Fruit fly (Drosophila melanogaster): Measurements from ENCODE around the gene kst.
A peak's percentile ranks its signal among the peaks of the same experiment; 100 is the strongest.

kst gene

DNA sequence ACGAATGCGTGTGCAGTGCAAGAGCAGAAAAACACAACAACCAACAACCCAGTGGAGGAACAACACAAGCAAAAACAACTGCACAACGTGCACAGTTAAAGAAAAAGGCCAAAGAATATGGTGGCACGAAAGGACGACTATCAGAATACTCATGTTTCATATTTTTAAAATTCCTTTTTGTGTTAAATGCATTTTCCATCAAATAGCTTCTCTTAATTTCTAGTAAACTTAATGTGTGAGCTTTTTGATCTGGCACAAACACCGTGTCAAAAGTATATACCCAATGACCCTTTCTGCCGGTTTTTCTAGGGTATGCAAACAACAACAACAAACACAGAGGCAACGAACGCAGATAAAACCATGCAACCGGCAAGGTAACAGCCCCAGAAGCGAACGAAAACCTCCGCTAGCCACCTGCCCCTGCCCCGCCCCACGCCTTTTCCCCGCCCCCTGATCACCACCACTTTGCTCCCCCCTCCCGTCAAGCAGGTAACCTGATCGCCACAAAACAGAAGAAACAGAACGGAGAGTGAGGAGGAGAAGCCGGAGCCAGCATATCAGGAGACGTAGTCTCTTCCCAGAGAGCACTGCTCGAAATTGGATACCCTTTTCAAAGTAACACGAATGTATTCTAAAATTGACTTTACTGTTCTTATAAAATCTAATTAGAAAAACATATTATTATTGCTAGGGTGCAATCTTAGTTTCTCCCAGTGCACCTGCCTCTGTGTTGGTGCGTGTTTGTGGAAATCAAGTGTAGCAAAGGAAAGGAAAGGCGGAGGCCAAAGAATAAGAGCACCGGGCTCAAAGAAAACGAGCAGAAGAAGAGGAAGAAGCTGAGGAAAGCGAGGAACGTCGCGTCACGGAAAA, 58.4 kb downstream of the kst start (continued):
- TF ChIP-seq otp (GFP tag; IDR thresholded peaks at IDR 0.05) (peak; percentile 98), CG10959 (GFP tag; IDR thresholded peaks at IDR 0.05) (peak; percentile 96), CG6765 (GFP tag; optimal IDR thresholded peaks at IDR 0.05) (no peak), CG7372 (GFP tag; IDR thresholded peaks at IDR 0.05) (peak; percentile 49), CG6813 (GFP tag; optimal IDR thresholded peaks at IDR 0.05) (peak; percentile 75), HmgZ (tag; optimal IDR thresholded peaks at IDR 0.05) (peak; percentile 6), Deaf1 (tag; optimal IDR thresholded peaks at IDR 0.05) (peak; percentile 4), CG30431 (GFP tag; optimal IDR thresholded peaks at IDR 0.05) (peak; percentile 97), CG4707 (GFP tag; optimal IDR thresholded peaks at IDR 0.05) (peak; percentile 86), jigr1 (GFP tag; IDR thresholded peaks at IDR 0.05) (peak; percentile 85), CG6175 (GFP tag; IDR thresholded peaks at IDR 0.05) (no peak), hbn (GFP tag; IDR thresholded peaks at IDR 0.05; ENCODE audit: partially characterized antibody) (no peak), Tbp (GFP tag; optimal IDR thresholded peaks at IDR 0.05) (no peak), cas (GFP tag; IDR thresholded peaks at IDR 0.05) (no peak), CG33213 (GFP tag; optimal IDR thresholded peaks at IDR 0.05) (peak; percentile 93), Hr78 (GFP tag; optimal IDR thresholded peaks at IDR 0.05) (peak in 1 of 2 experiments; percentile 84), Max (GFP tag; optimal IDR thresholded peaks at IDR 0.05) (peak; percentile 69), CG7786 (GFP tag; optimal IDR thresholded peaks at IDR 0.05) (peak; percentile 85), caup (GFP tag; optimal IDR thresholded peaks at IDR 0.05; ENCODE audit: severe bottlenecking) (peak; percentile 49), CG5180 (GFP tag; optimal IDR thresholded peaks at IDR 0.05) (peak; percentile 16), h (optimal IDR thresholded peaks at IDR 0.05) (no peak), crp (GFP tag; optimal IDR thresholded peaks at IDR 0.05) (peak; percentile 37 to 60), ATbp (GFP tag; optimal IDR thresholded peaks at IDR 0.05) (peak; percentile 89), Hsf (GFP tag; optimal IDR thresholded peaks at IDR 0.05) (peak; percentile 93), CG17912 (GFP tag; optimal IDR thresholded peaks at IDR 0.05) (no peak), Bteb2 (GFP tag; optimal IDR thresholded peaks at IDR 0.05) (peak; percentile 45), Chrac-16 (GFP tag; optimal IDR thresholded peaks at IDR 0.05) (peak; percentile 90), CG2116 (GFP tag; optimal IDR thresholded peaks at IDR 0.05) (peak; percentile 71), Dip2 (GFP tag; IDR thresholded peaks at IDR 0.05) (no peak), rib (GFP tag; IDR thresholded peaks at IDR 0.05) (0 out of 2 replicates have a peak, but pooled peaks have one; percentile 25), lilli (GFP tag; optimal IDR thresholded peaks at IDR 0.05) (peak; percentile 88), CG13287 (GFP tag; IDR thresholded peaks at IDR 0.05; ENCODE audit: partially characterized antibody) (no peak), Ets65A (GFP tag) (peak; percentile 99), Antp (GFP tag; optimal IDR thresholded peaks at IDR 0.05) (peak; percentile 93), Sin3A (optimal IDR thresholded peaks at IDR 0.05) (no peak), Optix (GFP tag; IDR thresholded peaks at IDR 0.05) (peak; percentile 96), emc (GFP tag; optimal IDR thresholded peaks at IDR 0.05) (no peak), fru (optimal IDR thresholded peaks at IDR 0.05) (no peak), aop (GFP tag; IDR thresholded peaks at IDR 0.05) (peak; percentile 88), Abd-B (GFP tag; optimal IDR thresholded peaks at IDR 0.05) (peak; percentile 92), tgo (GFP tag; IDR thresholded peaks at IDR 0.05) (peak; percentile 84), ttk (GFP tag; IDR thresholded peaks at IDR 0.05) (peak; percentile 83), CG31224 (GFP tag; IDR thresholded peaks at IDR 0.05) (peak; percentile 51; the same call in 1 of the 2 replicates), CG11456 (GFP tag; IDR thresholded peaks at IDR 0.05) (peak; percentile 75), sisA (GFP tag; IDR thresholded peaks at IDR 0.05) (peak; percentile 88), ara (GFP tag; IDR thresholded peaks at IDR 0.05) (peak; percentile 98), CG32532 (GFP tag; IDR thresholded peaks at IDR 0.05) (no peak; the same call in 1 of the 2 replicates), CG2678 (tag; optimal IDR thresholded peaks at IDR 0.05) (peak; percentile 82), CG2889 (GFP tag; IDR thresholded peaks at IDR 0.05) (peak; percentile 66), CG10979 (tag; optimal IDR thresholded peaks at IDR 0.05) (peak; percentile 96)
